Fruit fly (Drosophila melanogaster) whole organism, larva: Measurements from ENCODE around the gene CG33346.

Source experiments
- noc ChIP-seq: fragments of 200-800 bp; sonication (Bioruptor generic); optimal IDR thresholded peaks from 3 replicates; lab custom pipeline; 2019; ENCODE audit warnings: missing biosample characterization, mild to moderate bottlenecking, missing genetic modification characterization, moderate library complexity

The CG33346 gene

DNA sequence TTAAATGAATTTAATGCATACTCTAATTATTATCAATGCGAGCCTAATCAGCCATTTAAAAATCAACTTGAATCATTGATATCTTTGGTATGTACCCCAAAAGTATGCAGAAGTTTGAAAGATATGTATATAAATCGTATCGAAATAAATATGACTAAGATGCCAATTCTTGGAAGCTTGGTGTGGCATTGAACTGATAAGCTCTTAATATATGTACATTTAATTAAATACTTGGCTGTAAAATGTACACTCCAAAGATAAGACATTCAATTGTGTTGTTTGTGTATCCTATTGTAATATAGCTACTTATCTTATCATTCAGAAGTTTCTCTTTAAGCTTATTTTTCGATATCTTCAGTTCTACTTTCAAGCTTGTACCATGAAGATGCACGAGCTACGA, at the start of gene CG33346:
Gene CG33346, plus strand, starts transcription at position 380 of the 400 bp plus-strand sequence.
- TF ChIP-seq noc (tag; lab: Kevin White, UChicago), result no peak

DNA sequence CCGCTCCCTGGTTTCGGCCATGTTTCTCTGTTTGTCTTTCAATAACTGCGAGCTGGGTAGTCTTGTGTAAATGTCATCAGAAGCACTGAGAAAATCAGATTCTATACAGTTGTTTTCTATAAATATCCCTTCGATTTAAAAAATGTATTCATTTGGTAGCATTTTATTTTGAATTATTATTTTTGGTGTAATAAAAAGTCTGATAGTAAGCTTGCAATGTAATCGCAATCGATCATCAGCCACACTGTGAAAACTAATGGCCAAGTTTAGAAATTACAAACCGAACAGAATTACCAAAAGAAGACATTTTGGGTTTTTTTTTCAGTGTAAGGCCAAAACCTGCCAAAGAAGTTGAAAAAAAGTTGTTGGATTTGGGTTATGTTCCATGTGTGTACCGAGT, 48.2 kb upstream of the CG33346 start:
- no peak for TF ChIP-seq noc (tag; lab: Kevin White, UChicago)

DNA sequence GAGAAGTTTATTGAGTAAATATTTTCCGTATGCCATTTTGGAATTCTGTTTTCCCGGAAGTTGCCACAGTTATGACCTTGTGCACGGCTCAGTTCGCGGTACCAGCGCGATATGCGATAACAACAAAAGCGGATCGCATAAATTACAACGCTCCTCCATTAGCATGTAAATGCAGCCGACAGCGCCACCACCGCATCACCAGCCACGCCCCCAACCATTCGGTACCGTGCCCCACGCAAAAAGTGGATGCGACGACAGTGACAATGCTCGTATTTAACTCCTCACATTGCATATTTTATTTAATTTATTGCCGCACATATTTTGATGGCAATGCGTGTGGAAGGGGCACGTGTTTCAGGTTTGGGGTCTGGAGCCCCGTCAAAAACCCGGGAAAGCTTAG, 45.9 kb upstream of the CG33346 start:
- TF ChIP-seq noc (tag; lab: Kevin White, UChicago), result no peak

DNA sequence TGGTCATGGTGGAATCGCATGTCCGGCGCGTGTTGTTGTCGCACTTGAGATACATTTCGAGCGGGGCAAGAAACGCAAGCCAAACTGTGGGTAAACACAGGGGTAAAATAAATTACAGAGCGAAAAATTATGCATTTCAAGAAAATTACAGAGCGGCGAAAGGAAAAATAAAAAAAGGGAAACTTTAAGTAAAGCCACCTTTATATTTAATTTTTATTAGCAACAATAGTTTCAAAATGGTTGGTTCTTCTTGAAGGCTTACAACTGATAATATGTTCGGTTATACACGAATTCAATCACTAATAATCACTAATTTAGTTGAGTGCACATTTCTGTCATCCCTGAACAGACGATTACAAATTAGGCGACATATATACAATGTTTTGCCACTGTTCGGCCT, 45.5 kb upstream of the CG33346 start:
- no peak for TF ChIP-seq noc (tag; lab: Kevin White, UChicago)

DNA sequence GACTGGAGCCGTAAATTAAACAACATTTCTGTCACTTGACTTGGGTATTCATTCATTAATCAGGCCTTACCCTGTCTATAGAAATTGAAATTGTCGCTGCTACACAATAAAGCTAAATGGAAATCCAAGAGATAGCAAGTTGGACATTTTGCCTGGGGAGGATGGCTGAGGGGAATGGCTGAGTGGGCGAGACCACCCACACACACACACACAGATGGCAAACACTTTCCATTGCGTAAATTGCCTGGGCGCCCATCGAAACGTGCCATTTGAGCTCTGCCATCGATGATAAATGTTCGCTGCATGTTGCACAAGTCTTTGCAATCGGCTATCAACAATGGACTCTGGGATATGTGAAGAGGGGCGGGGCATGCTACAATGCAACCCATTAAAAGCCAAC, 41.8 kb upstream of the CG33346 start:
- TF ChIP-seq noc (tag; lab: Kevin White, UChicago), result no peak

DNA sequence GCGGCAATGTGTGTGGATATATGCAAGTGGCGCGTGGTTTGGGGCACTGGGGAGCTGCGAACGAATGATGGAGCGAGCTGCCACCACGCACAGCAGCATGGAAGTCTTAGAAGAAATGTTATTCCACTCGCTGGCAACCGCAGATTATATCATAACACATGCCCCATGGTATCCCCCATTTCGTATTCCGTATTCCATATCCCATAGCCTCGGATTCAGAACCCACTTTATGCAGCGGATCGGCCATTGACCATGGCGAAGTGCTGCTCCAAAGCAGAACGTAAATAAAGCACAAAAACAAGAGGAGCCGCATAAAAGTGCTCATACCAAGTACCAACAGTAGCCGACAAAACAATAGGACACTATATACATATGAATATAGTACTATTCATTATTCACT, 40.3 kb upstream of the CG33346 start:
- TF ChIP-seq noc (tag; lab: Kevin White, UChicago), result no peak

DNA sequence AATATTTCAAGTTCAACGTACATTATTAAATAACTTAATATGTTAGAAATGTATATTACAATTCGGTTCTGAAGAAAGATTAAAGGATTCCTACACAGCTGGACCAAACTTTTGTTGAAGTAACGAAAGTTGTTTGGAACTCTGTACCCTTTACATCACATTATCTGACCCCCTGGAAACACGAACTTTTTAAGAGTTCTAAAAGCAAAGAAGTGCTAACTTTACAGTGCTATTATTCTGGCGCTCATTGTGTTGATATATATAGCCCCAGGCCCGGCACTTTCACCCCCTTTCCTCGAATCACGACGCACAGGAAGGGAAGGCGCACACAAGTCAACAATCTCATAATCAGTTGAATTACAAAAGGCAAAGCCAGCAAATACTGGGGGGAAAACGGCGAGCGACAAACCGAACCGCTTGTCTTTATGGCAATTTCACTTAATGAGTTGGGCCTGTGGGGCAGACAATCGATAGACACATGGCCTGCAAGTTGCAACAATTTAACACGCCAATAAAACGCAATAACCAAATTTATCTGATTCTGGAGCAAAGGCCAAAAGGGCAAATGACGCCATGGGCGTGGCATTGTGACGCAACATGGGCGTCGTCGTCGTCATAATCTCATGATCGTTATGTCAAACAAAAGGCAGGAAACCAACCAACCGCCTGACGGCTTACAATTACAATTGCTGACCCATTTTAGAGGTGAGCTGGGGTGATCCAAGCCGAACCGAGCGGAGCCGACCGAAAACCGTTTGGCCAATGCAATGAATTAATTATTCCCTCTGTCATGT, 39.6 kb upstream of the CG33346 start:
- TF ChIP-seq noc (tag; lab: Kevin White, UChicago), result no peak

DNA sequence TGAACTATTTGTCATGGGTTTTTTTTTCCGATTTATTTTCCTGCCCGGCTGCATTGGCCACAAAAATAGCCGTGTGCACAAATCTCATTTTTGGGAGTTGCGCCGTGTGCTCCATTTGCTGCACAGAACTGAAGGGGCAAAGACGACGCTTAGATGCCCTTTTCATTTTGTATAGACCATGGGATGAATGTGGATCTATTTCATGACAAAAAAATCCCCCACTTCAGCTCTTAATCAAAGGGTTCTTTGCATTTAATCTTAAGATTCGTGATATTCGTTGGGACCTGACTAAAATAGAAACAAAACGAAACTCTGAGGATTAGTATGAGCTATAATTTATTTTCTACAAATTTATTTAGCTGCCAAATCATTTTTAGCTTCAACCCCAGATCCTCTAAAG, 38.9 kb upstream of the CG33346 start:
- TF ChIP-seq noc (tag; lab: Kevin White, UChicago), result no peak

DNA sequence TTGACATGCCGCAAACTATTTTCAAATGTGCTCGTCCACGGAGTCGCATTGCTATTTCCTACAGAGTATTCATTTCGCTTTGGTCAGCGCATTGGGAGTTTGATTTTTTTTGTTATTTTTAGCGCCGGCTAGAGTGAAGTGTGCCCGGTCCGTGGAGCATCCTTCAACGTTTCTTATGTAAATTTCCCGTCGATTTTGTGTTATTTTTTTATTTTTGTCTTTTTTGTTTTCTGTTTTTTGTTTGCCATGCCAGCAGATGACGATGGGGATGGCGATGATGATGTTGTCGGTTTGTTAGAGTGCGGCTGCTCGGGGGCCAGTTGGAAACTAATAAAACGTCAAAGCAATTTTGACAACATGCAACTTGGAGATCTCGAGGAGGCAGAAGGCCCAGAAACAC, 38.2 kb upstream of the CG33346 start:
- TF ChIP-seq noc (tag; lab: Kevin White, UChicago), result no peak

DNA sequence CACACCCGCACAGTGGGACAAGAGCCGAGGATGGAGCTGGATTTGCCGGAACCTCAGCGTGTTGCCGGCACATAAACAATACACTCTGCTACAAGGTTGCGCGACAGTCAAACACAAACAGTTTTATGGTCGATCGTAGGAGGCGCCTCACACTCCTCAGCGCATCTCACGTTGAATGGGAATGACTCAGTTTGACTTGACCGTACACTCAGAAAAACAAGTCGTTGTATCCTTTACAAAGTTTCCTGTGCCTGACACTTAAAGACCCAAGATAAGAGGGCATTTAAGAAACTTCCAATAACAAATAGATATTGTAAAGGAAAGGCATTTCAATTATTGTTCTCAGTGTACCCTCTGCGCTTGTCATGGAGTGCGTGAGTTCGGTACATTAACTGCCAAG, 37.3 kb upstream of the CG33346 start:
- TF ChIP-seq noc (tag; lab: Kevin White, UChicago), result no peak

DNA sequence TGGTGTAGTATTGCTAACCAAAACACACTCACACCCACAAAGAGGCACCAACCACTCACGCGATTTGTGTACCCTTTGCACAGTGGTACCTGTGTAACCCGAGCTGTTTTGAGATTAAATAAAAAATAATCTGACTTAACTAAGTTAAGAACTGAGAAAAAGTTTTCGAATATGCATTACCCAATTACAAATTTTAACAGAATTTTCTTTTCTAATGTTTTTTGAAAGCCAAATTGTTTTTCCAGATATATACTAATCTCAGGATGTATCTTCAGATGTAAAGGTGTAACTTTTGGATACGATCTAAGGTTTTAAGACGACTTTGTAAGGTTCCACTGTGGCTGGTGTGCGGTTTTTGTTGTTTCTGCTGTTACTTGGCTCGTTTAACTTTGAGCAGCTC, 35.3 kb upstream of the CG33346 start:
- TF ChIP-seq noc (tag; lab: Kevin White, UChicago), result no peak

DNA sequence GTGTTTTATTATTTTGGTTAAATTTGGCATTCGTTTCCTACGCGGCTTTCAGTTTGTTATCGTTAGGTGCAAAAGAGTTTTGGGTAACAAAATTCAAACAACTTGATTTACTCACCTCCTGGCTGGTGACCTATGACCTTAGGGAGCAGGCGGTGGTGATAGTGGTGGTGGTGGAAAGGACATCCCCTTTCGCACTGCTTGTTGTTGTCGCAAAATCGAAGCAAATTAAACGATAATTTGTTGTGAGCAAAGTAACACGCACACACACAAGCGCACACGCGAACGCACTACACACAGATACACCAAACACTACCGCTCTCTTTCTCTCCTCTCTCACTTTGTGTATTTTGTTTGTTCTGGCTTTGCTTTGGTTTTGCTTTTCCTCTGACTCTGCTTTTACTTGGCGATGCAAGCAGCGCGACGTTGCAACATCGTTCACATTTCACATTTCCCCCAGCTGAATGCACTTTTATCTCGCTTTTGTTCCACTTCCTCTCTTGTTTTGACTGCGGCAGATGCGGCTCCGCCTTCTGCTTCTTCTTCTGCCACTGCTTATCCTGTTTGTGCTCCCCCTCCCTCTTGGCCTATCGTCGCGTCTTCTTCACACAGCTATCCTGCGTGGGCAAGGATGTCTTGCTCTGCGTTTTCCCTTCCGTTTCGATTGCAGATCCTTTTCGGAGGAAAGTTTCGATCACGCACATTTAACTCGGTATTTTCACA, 34.6 kb upstream of the CG33346 start:
- no peak for TF ChIP-seq noc (tag; lab: Kevin White, UChicago)

DNA sequence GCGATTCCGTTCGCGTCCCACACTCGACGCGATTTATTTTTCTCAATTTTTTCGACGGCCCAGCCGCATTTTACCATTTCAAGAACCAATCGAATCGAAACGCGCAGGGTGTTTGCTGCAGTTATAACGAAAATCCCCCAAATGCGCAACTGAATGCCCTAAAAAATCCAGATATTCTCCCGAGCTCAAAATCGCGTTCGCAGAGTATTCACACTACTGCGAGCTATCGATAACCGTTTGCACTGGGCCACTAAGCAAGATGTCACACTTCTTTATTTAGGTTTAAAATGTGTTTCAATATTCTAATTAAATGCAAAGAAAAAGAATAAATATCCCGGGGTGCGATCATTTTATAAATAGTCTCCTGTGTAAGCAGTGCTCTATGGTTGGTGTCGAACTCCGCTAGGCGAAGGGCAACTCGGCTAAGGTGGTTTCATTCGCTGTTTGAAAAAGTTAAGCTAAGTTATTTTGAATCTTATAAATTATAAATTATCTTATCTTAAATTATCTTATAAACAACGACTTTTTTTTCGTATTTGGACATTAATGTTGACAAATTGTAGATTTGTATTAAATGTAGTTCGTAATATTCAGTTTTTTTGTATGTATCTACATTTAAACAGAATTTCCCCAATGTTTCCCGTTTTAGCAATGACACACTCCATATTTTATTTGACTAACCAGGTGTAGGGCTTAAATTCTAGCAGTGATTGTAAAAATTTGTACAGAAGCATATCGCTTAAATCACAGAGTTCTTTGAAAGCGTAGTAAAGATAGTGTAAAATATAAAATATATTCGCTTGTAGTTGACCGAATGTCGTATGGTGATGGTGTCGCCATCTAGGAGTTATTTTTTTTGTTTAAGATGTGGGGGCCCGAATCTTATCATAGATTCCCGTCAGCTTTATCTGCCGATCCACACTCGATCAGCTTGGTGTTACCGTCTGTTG, 33.8 kb upstream of the CG33346 start, which contains the start of gene CG10011:
Gene CG10011, minus strand, starts transcription at position 119 of the 950 bp plus-strand sequence.
- no peak for TF ChIP-seq noc (tag; lab: Kevin White, UChicago)

DNA sequence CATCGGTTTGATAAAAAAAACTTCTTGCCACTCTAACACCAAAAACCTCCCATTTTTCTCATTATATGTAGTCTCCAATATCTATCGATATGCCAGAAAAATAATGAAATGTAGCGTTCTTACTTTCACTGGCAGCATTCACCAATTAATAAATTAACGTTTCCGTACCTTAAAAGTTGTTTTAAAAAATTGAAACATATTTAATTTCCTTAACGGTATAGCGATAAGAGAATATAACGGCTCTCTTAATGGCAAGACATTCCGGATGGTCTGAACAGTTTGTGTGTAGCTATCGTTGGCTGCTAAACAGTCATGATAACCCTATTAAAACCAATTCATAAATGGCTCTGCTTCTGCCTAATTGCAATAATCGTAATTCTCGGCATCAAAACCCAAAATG, 32.9 kb upstream of the CG33346 start, which contains the start of gene CG9988:
Gene CG9988, plus strand, starts transcription at position 301 of the 400 bp plus-strand sequence.
- no peak for TF ChIP-seq noc (tag; lab: Kevin White, UChicago)

DNA sequence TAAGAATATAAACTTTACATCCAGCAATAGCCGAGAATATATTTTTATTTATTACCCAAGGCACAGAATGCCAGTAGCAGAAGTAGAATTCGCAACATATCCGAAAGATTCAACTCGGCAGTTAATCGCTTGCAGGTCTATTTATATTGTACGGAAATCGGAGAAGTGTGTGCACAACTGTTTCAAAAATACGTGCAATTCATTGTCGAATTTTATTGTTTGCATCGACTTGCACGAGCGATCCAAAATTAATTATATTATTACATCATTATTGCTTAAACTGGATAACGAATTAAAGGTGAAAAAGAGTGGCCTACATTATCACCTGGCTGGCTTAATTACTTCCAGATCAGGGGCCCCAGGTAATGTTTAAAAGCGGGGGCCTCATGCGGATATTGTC, 26.2 kb upstream of the CG33346 start, which contains the start of gene CG14062:
Gene CG14062, minus strand, starts transcription at position 101 of the 400 bp plus-strand sequence.
- TF ChIP-seq noc (tag; lab: Kevin White, UChicago), result no peak
